Worm (Caenorhabditis elegans) whole organism, L4/young adult: ENCODE measurements around the gene apy-1.

Experiments
- W03F9.2 ChIP-seq: fragments of 150-350 bp; optimal IDR thresholded peaks from 2 replicates; lab custom pipeline; 2014; ENCODE audit warnings: missing biosample characterization, missing genetic modification characterization
- dao-5 ChIP-seq: sonication (generic microtip); optimal IDR thresholded peaks from 2 replicates; lab custom pipeline; 2016; ENCODE audit warnings: missing genotype, missing genetic modification characterization, moderate library complexity, missing compliant biosample characterization
- him-1 ChIP-seq: sonication (generic microtip); optimal IDR thresholded peaks from 2 replicates; lab custom pipeline; 2016; ENCODE audit warnings: missing genotype, missing genetic modification reagents, missing genetic modification characterization, missing compliant biosample characterization

- TF ChIP-seq him-1 (tag; lab: Kevin White, UChicago) (no peak), W03F9.2 (tag; lab: Kevin White, UChicago) (no peak), dao-5 (tag; lab: Kevin White, UChicago) (no peak)
Observed at ce11 chrX:7565005-7565404, 4.5 kb downstream of the apy-1 start, which contains the start of gene vps-52.
